Worm (Caenorhabditis elegans) whole organism, L4/young adult: ENCODE measurements around the gene mans-2.

Source experiments
- W03F9.2 ChIP-seq: fragments of 150-350 bp; optimal IDR thresholded peaks from 2 replicates; lab custom pipeline; 2014; ENCODE audit warnings: missing biosample characterization, missing genetic modification characterization
- dao-5 ChIP-seq: sonication (generic microtip); optimal IDR thresholded peaks from 2 replicates; lab custom pipeline; 2016; ENCODE audit warnings: missing genotype, missing genetic modification characterization, moderate library complexity, missing compliant biosample characterization
- him-1 ChIP-seq: sonication (generic microtip); optimal IDR thresholded peaks from 2 replicates; lab custom pipeline; 2016; ENCODE audit warnings: missing genotype, missing genetic modification reagents, missing genetic modification characterization, missing compliant biosample characterization

ce11 chrV:11964723-11965122 lies 20.6 kb downstream of the mans-2 start, which contains the start of gene F58H1.7:
- TF ChIP-seq dao-5 (tag; lab: Kevin White, UChicago) (no peak), him-1 (tag; lab: Kevin White, UChicago) (no peak), W03F9.2 (tag; lab: Kevin White, UChicago) (no peak)
